Fruit fly (Drosophila melanogaster) whole organism: ENCODE data around the gene mid.

ENCODE experiments used
- CG8478 ChIP-seq: fragments of >200 bp; optimal IDR thresholded peaks from 2 replicates; lab custom pipeline; 2018; ENCODE audit warnings: inconsistent platforms
- pan ChIP-seq: fragments of >200 bp; optimal IDR thresholded peaks from 2 replicates; lab custom pipeline; 2017
- psq ChIP-seq: fragments of >200 bp; optimal IDR thresholded peaks from 2 replicates; lab custom pipeline; 2017
- usp ChIP-seq: fragments of >200 bp; optimal IDR thresholded peaks from 2 replicates; lab custom pipeline; 2017; ENCODE audit warnings: missing biosample characterization, missing genetic modification characterization, mixed read lengths

DNA sequence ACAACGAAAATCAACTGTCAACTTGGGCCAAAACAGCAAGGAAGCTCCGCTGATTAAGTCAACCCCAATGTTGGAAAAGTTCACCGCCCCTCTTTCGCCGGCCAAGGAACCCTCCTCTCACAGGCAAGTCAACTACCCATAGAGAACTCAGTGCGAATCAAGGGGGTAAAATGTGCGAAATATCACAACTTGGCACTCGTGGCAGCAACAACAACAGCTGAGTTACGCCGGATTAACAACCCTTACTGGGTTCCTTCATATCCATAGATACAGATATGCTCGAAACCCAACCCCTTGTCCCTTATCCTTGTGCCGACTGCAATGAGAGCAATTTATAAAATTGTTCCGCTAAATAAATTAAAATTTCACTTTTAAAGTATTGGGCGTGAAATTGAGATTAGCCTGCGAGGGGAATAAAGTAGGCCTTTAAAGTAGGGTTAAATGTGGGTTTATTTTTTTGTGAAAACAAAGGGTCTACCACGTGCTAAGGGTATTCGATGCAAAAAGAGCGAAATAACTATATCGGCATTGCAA is 27.7 kb downstream of the mid start:
- TF ChIP-seq pan (no peak), usp (GFP tag; lab: Kevin White, UChicago) (no peak), psq (lab: Kevin White, UChicago) (no peak), CG8478 (lab: Kevin White, UChicago) (no peak)
